Worm (Caenorhabditis elegans) whole organism, young adult: Measurements from ENCODE around the gene miga-1.

ENCODE experiments used
- F52B5.7 ChIP-seq: sonication (generic microtip); optimal IDR thresholded peaks from 2 replicates; lab custom pipeline; 2016; ENCODE audit warnings: mild to moderate bottlenecking, missing genetic modification characterization, missing compliant biosample characterization
- atf-7 ChIP-seq: sonication (generic microtip); optimal IDR thresholded peaks from 2 replicates; lab custom pipeline; 2017; ENCODE audit warnings: mild to moderate bottlenecking, missing genetic modification characterization, missing compliant biosample characterization
- mcd-1 ChIP-seq: fragments of 200-800 bp; sonication (Bioruptor generic); IDR thresholded peaks from 2 replicates; pipeline ENCODE4 v1.3.6; 2022; ENCODE audit warnings: missing genetic modification reagents, missing genetic modification characterization, missing compliant biosample characterization
- nhr-179 ChIP-seq: sonication (generic microtip); optimal IDR thresholded peaks from 2 replicates; lab custom pipeline; 2016; ENCODE audit warnings: mild to moderate bottlenecking, missing genetic modification characterization, missing compliant biosample characterization
- nhr-80 ChIP-seq: sonication (generic microtip); optimal IDR thresholded peaks from 2 replicates; lab custom pipeline; 2016; ENCODE audit warnings: missing genetic modification characterization, missing compliant biosample characterization

DNA sequence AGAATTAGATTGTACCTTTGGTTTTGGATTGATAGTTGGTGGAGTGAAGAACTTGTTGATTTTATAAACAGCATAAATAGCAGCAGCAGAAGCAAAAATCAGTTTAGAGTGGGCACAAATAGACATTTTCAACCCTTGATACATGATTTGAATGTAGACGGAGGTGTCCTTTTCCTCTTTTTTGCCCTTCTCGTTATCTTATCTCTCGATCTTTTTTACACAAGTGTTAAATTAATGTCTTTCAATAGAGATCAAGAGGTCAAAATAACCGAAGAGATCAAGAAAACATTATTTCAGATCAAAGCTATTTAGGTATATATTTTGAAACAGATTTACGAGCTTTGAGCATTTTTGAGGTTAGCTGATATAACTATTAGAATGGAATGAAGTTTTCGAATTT, 11.2 kb upstream of the miga-1 start, which contains the start of gene cdr-7:
- TF ChIP-seq atf-7 (tag; lab: Kevin White, UChicago), result no peak
- TF ChIP-seq F52B5.7, result no peak
- no peak for TF ChIP-seq nhr-80 (tag; lab: Kevin White, UChicago)
- no peak for TF ChIP-seq nhr-179 (tag; lab: Kevin White, UChicago)
- no peak for TF ChIP-seq mcd-1
